Worm (Caenorhabditis elegans): Measurements from ENCODE around the gene C35A5.8.

Gene C35A5.8

DNA sequence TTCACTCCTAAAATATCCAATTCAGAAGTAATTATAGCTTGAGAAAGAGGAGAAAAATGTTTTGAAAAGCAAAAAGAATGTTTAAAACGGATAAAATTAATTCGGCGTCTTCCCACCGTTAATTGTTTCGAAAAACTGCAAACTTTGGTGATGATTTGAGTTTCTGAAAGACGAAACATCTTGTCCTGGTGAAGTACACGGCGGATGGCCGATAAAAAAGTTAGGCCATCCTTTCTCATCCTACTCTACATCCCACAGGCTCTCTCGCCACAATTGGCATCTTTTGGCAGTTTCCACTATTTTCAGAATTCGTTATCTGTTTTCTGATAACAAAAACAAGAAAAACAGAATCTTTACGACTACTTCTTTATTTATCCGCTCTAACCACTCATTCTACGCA, at the start of gene C35A5.8, which contains the start of gene hda-11:
C35A5.8 (minus strand) TSS at position 7 of the 400 bp plus-strand sequence.
hda-11 (plus strand) TSS at position 283 of the 400 bp plus-strand sequence.
- peak; percentile 47 for TF ChIP-seq him-1 (tag; optimal IDR thresholded peaks at IDR 0.05)
- TF ChIP-seq dao-5 (tag; optimal IDR thresholded peaks at IDR 0.05): no peak

- TF ChIP-seq dao-5 (tag; optimal IDR thresholded peaks at IDR 0.05): no peak
- no peak for TF ChIP-seq W03F9.2 (tag; optimal IDR thresholded peaks at IDR 0.05)
- no peak for TF ChIP-seq him-1 (tag; optimal IDR thresholded peaks at IDR 0.05)
These were observed 48.5 kb upstream of the C35A5.8 start for ce11 chrV:10574197-10574596.

- TF ChIP-seq him-1 (tag; optimal IDR thresholded peaks at IDR 0.05): no peak
- no peak for TF ChIP-seq dao-5 (tag; optimal IDR thresholded peaks at IDR 0.05)
- no peak for TF ChIP-seq W03F9.2 (tag; optimal IDR thresholded peaks at IDR 0.05)
These were observed 46.9 kb upstream of the C35A5.8 start, which contains the start of gene del-6 for ce11 chrV:10572614-10573013. Gene del-6 (plus strand): TSS chrV:10572914.

ce11 chrV:10571523-10571922, 45.8 kb upstream of the C35A5.8 start:
- TF ChIP-seq dao-5 (tag; optimal IDR thresholded peaks at IDR 0.05): no peak
- TF ChIP-seq W03F9.2 (tag; optimal IDR thresholded peaks at IDR 0.05): no peak
- no peak for TF ChIP-seq him-1 (tag; optimal IDR thresholded peaks at IDR 0.05)

DNA sequence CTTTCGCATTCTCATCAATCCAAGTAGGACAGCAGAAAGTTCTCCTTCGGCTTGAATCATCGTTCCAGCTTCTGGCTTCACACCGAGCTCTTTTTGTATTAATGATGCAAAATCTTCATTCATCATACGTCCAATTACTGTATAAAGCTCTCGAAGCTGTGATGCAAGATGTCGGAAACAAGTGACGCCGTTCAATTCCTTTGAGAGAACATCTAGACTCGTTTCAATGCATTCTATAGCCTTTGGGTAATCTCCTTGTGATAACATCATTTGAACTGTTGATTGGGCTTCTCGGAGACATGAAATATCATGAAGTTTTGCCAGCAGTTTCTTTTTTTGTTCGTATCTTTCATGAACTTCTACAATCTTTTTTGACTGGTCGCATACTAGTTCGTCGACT, 42.8 kb upstream of the C35A5.8 start:
- TF ChIP-seq W03F9.2 (tag; optimal IDR thresholded peaks at IDR 0.05) (no peak), dao-5 (tag; optimal IDR thresholded peaks at IDR 0.05) (no peak), him-1 (tag; optimal IDR thresholded peaks at IDR 0.05) (no peak)

ce11 chrV:10564830-10565365, 39.2 kb upstream of the C35A5.8 start, which contains the start of gene cat-4:
Gene cat-4 (plus strand): TSS chrV:10564880.
- no peak for TF ChIP-seq dao-5 (tag; optimal IDR thresholded peaks at IDR 0.05)
- TF ChIP-seq W03F9.2 (tag; optimal IDR thresholded peaks at IDR 0.05): no peak
- TF ChIP-seq him-1 (tag; optimal IDR thresholded peaks at IDR 0.05): no peak

- TF ChIP-seq W03F9.2 (tag; optimal IDR thresholded peaks at IDR 0.05) (no peak), him-1 (tag; optimal IDR thresholded peaks at IDR 0.05) (no peak), dao-5 (tag; optimal IDR thresholded peaks at IDR 0.05) (no peak)
These were observed 38.4 kb upstream of the C35A5.8 start for ce11 chrV:10564140-10564539.

ce11 chrV:10562817-10563216, 37.1 kb upstream of the C35A5.8 start:
- no peak for TF ChIP-seq W03F9.2 (tag; optimal IDR thresholded peaks at IDR 0.05)
- no peak for TF ChIP-seq him-1 (tag; optimal IDR thresholded peaks at IDR 0.05)
- no peak for TF ChIP-seq dao-5 (tag; optimal IDR thresholded peaks at IDR 0.05)

DNA sequence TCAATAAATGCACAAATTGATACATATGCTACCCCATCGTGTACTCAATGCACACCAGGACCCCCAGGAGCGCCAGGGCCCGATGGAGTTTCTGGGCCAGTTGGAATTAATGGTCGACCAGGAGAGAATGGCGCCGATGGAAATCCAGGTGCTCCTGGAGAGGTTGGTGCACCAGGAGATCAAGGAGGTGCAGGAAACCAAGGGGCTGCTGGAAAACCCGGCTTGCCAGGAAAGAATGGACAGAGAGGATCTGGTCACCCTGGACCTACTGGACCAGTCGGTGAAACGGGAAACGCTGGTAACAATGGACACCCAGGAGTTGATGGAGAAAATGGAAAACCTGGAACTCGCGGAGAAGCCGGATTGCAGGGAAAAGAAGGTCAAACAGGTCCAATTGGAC, 35.9 kb upstream of the C35A5.8 start:
- no peak for TF ChIP-seq him-1 (tag; optimal IDR thresholded peaks at IDR 0.05)
- TF ChIP-seq dao-5 (tag; optimal IDR thresholded peaks at IDR 0.05): no peak
- TF ChIP-seq W03F9.2 (tag; optimal IDR thresholded peaks at IDR 0.05): no peak

ce11 chrV:10560621-10561020, 34.9 kb upstream of the C35A5.8 start, which contains the start of gene col-152:
Gene col-152 (plus strand): TSS chrV:10560921.
- TF ChIP-seq W03F9.2 (tag; optimal IDR thresholded peaks at IDR 0.05) (no peak), him-1 (tag; optimal IDR thresholded peaks at IDR 0.05) (no peak), dao-5 (tag; optimal IDR thresholded peaks at IDR 0.05) (no peak)

DNA sequence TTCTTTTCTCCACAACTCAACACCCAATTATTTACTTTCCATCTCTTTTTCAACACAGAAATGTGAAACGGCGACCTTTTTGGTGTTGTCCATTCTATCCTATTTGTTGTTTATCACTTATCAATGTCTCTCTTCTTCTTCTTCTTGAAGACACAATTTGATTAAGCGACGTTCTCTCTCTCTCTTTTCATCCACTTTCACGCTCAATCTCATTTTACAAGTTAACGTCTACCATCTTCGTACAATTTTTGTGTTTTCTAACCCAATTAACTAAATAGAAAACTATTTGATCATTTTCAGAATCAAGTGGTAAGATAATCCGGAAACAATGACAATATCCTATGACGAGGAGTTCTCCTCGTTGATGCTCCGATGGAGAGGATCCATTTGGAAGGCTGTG, 32.0 kb upstream of the C35A5.8 start, which contains the start of gene best-14:
best-14 (plus strand) TSS at position 301 of the 400 bp plus-strand sequence.
- TF ChIP-seq W03F9.2 (tag; optimal IDR thresholded peaks at IDR 0.05) (no peak), him-1 (tag; optimal IDR thresholded peaks at IDR 0.05) (no peak), dao-5 (tag; optimal IDR thresholded peaks at IDR 0.05) (no peak)

ce11 chrV:10557094-10557493, 31.4 kb upstream of the C35A5.8 start:
- no peak for TF ChIP-seq dao-5 (tag; optimal IDR thresholded peaks at IDR 0.05)

DNA sequence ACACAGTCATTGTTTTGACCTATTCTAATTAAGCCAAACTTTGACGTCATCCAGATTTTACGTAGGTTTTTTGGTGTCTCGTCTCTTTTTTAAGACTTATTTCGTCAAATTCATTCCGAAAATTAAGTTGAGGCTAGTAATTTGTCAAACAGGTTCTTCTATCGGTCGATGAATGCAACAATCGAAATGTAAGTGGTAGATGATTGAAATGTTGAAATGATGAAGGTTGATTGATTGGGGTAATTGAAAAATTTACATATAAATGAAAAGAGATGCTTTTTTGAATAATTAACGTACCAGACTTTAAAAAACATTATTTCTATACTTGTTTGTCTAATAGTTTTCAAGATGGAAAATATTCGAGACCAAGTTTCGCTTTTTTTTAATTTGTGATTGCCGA, 30.7 kb upstream of the C35A5.8 start:
- TF ChIP-seq dao-5 (tag; optimal IDR thresholded peaks at IDR 0.05) (no peak), him-1 (tag; optimal IDR thresholded peaks at IDR 0.05) (no peak)

ce11 chrV:10555239-10555638, 29.5 kb upstream of the C35A5.8 start, which contains the start of gene F32G8.3:
Gene F32G8.3 (minus strand): TSS chrV:10555339.
- TF ChIP-seq dao-5 (tag; optimal IDR thresholded peaks at IDR 0.05): no peak
- no peak for TF ChIP-seq W03F9.2 (tag; optimal IDR thresholded peaks at IDR 0.05)
- TF ChIP-seq him-1 (tag; optimal IDR thresholded peaks at IDR 0.05): no peak

DNA sequence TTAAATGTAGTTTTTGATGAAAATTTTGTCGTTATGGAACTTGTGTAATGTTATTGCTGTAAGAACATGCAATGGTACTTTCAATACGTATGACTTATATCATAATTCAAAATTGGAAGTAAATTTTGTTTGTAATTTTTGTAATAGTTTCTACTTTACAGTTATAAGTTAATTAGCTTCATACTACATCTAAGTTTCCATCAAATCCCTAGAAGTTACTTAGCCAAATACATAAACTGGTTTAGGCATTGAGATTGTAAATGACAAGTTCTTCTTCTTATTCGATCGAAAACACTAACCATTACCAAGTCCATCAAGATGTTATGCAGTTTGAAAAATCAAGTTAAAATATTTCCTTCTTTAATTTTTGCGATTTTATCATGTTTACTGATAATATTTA, 24.0 kb upstream of the C35A5.8 start, which contains the start of gene F32G8.2:
F32G8.2 (plus strand) TSS at position 301 of the 400 bp plus-strand sequence.
- TF ChIP-seq W03F9.2 (tag; optimal IDR thresholded peaks at IDR 0.05): no peak
- no peak for TF ChIP-seq him-1 (tag; optimal IDR thresholded peaks at IDR 0.05)
- TF ChIP-seq dao-5 (tag; optimal IDR thresholded peaks at IDR 0.05): no peak
